Worm (Caenorhabditis elegans) whole organism, late embryonic: ENCODE results near the gene R11E3.19.

Experiments
- fkh-10 ChIP-seq: fragments of 150-350 bp; optimal IDR thresholded peaks from 2 replicates; lab custom pipeline; 2014; ENCODE audit warnings: missing biosample characterization, missing genetic modification reagents, missing genetic modification characterization
- unc-55 ChIP-seq: sonication (generic microtip); optimal IDR thresholded peaks from 2 replicates; lab custom pipeline; 2017; ENCODE audit warnings: missing biosample characterization, missing genetic modification reagents, missing genetic modification characterization
- unc-86 ChIP-seq: sonication (generic microtip); optimal IDR thresholded peaks from 2 replicates; lab custom pipeline; 2016; ENCODE audit warnings: missing genetic modification characterization, missing compliant biosample characterization

ce11 chrIV:4789445-4789844, 13.5 kb upstream of the R11E3.19 start, which contains the start of gene R11E3.1:
- TF ChIP-seq unc-55 (GFP tag; lab: Kevin White, UChicago) (no peak), fkh-10 (GFP tag; lab: Kevin White, UChicago) (no peak), unc-86 (no peak)
